Worm (Caenorhabditis elegans) whole organism, young adult: ENCODE results near the gene F26G1.3.
A peak's percentile ranks its signal among the peaks of the same experiment; 100 is the strongest.

Experiments
- B0019.2 ChIP-seq: fragments of 200-800 bp; sonication (Bioruptor generic); conservative IDR thresholded peaks from 2 replicates; pipeline ENCODE4 v1.3.6; 2022; ENCODE audit warnings: missing genetic modification reagents, missing genetic modification characterization, missing compliant biosample characterization
- B0336.3 ChIP-seq: fragments of 200-800 bp; sonication (Bioruptor generic); IDR thresholded peaks from 2 replicates; pipeline ENCODE4 v1.3.6; 2022; ENCODE audit warnings: missing genetic modification characterization, missing compliant biosample characterization
- D2030.7 ChIP-seq: fragments of 200-800 bp; sonication (Bioruptor generic); IDR thresholded peaks from 2 replicates; pipeline ENCODE4 v1.3.6; 2022; ENCODE audit warnings: missing genetic modification reagents, missing genetic modification characterization, missing compliant biosample characterization
- F10E7.11 ChIP-seq: sonication (generic microtip); optimal IDR thresholded peaks from 2 replicates; lab custom pipeline; 2017; ENCODE audit warnings: mild to moderate bottlenecking, missing genetic modification characterization, moderate library complexity, missing compliant biosample characterization
- F23B12.7 ChIP-seq: sonication (generic microtip); optimal IDR thresholded peaks from 2 replicates; lab custom pipeline; 2017; ENCODE audit warnings: missing genetic modification characterization, mild to moderate bottlenecking, missing compliant biosample characterization, antibody characterized with exemption, moderate library complexity; ENCODE audit not compliant: insufficient read depth
- F33H1.4 ChIP-seq: fragments of 200-800 bp; sonication (Bioruptor generic); IDR thresholded peaks from 2 replicates; pipeline ENCODE4 v1.3.6; 2022; ENCODE audit warnings: missing genetic modification reagents, missing genetic modification characterization, missing compliant biosample characterization
- F37B4.10 ChIP-seq: fragments of 200-800 bp; sonication (Bioruptor generic); IDR thresholded peaks from 2 replicates; pipeline ENCODE4 v1.3.6; 2022; ENCODE audit warnings: missing genetic modification characterization, missing compliant biosample characterization
- F39B2.1 ChIP-seq: fragments of 200-800 bp; sonication (Bioruptor generic); IDR thresholded peaks from 2 replicates; pipeline ENCODE4 v1.3.6; 2022; ENCODE audit warnings: missing genetic modification reagents, missing genetic modification characterization, missing compliant biosample characterization
- F52B5.7 ChIP-seq: sonication (generic microtip); optimal IDR thresholded peaks from 2 replicates; lab custom pipeline; 2016; ENCODE audit warnings: mild to moderate bottlenecking, missing genetic modification characterization, missing compliant biosample characterization
- K11D2.4 ChIP-seq: fragments of 200-800 bp; sonication (Bioruptor generic); IDR thresholded peaks from 2 replicates; pipeline ENCODE4 v1.3.6; 2022; ENCODE audit warnings: missing genetic modification reagents, missing genetic modification characterization, missing compliant biosample characterization
- K12H6.12 ChIP-seq: fragments of 200-800 bp; sonication (Bioruptor generic); optimal IDR thresholded peaks from 2 replicates; lab custom pipeline; 2018; ENCODE audit warnings: mild to moderate bottlenecking, missing genetic modification characterization, missing compliant biosample characterization
- Y56A3A.18 ChIP-seq: fragments of 200-800 bp; sonication (Bioruptor generic); IDR thresholded peaks from 2 replicates; pipeline ENCODE4 v1.3.6; 2022; ENCODE audit warnings: missing genetic modification reagents, missing genetic modification characterization, missing compliant biosample characterization
- Y67H2A.10 ChIP-seq: fragments of 200-800 bp; sonication (Bioruptor generic); conservative IDR thresholded peaks from 2 replicates; pipeline ENCODE4 v1.3.6; 2022; ENCODE audit warnings: missing genetic modification reagents, missing genetic modification characterization, missing compliant biosample characterization
- Y95B8A.8 ChIP-seq: fragments of 200-800 bp; sonication (Bioruptor generic); IDR thresholded peaks from 2 replicates; pipeline ENCODE4 v1.3.6; 2022; ENCODE audit warnings: missing genetic modification reagents, missing genetic modification characterization, missing compliant biosample characterization
- ZK185.1 ChIP-seq: sonication (generic microtip); optimal IDR thresholded peaks from 2 replicates; lab custom pipeline; 2016; ENCODE audit warnings: mild to moderate bottlenecking, missing genetic modification characterization, missing compliant biosample characterization; ENCODE audit not compliant: poor library complexity, severe bottlenecking
- ama-1 ChIP-seq, 3 experiments: fragments of 150-350 bp in 1 of 3; sonication (generic microtip) in 2 of 3; optimal IDR thresholded peaks; 2 replicates each; lab custom pipeline; 2014 to 2018; ENCODE audit warnings: missing biosample characterization in 2 of 3, missing genetic modification characterization in 2 of 3, missing genetic modification reagents in 2 of 3
- athp-1 ChIP-seq: sonication (generic microtip); optimal IDR thresholded peaks from 2 replicates; lab custom pipeline; 2017; ENCODE audit warnings: mild to moderate bottlenecking, missing genetic modification characterization, missing compliant biosample characterization
- attf-3 ChIP-seq: fragments of 200-800 bp; sonication (Bioruptor generic); conservative IDR thresholded peaks from 2 replicates; pipeline ENCODE4 v1.3.6; 2022; ENCODE audit warnings: missing genetic modification reagents, missing genetic modification characterization, missing compliant biosample characterization
- attf-5 ChIP-seq: fragments of 200-800 bp; sonication (Bioruptor generic); optimal IDR thresholded peaks from 2 replicates; lab custom pipeline; 2018; ENCODE audit warnings: mild to moderate bottlenecking, missing genetic modification characterization, missing compliant biosample characterization
- cebp-1 ChIP-seq, 2 experiments: fragments of 200-800 bp in 1 of 2; sonication (Bioruptor generic) in 1 of 2; sonication (generic microtip) in 1 of 2; IDR thresholded peaks in 1 of 2; optimal IDR thresholded peaks in 1 of 2; 2 replicates each; pipeline versions ENCODE4 v1.3.6 to Lab custom; 2017 to 2022; ENCODE audit warnings: missing compliant biosample characterization in 2 of 2, missing genetic modification characterization in 2 of 2, mild to moderate bottlenecking in 1 of 2, missing genetic modification reagents in 1 of 2, moderate library complexity in 1 of 2
- chd-7 ChIP-seq: sonication (generic microtip); optimal IDR thresholded peaks from 2 replicates; lab custom pipeline; 2016; ENCODE audit warnings: mild to moderate bottlenecking, missing genetic modification characterization, moderate library complexity, missing compliant biosample characterization
- die-1 ChIP-seq: sonication (generic microtip); optimal IDR thresholded peaks from 2 replicates; lab custom pipeline; 2016; ENCODE audit warnings: missing genotype, mild to moderate bottlenecking, missing genetic modification characterization, missing compliant biosample characterization
- ets-4 ChIP-seq: fragments of 200-800 bp; sonication (Bioruptor generic); optimal IDR thresholded peaks from 2 replicates; lab custom pipeline; 2018; ENCODE audit warnings: mild to moderate bottlenecking, missing genetic modification characterization, missing compliant biosample characterization
- hmg-1.2 ChIP-seq: fragments of 200-800 bp; sonication (Bioruptor generic); IDR thresholded peaks from 2 replicates; pipeline ENCODE4 v1.3.6; 2022; ENCODE audit warnings: missing genetic modification reagents, missing genetic modification characterization, missing compliant biosample characterization
- lin-35 ChIP-seq, 3 experiments: fragments of 150-350 bp in 2 of 3; sonication (generic microtip) in 1 of 3; optimal IDR thresholded peaks; 2 replicates each; lab custom pipeline; 2014 to 2018; ENCODE audit warnings: missing biosample characterization in 3 of 3, missing genetic modification characterization in 3 of 3, missing genetic modification reagents in 3 of 3
- lin-40 ChIP-seq: sonication (generic microtip); optimal IDR thresholded peaks from 2 replicates; lab custom pipeline; 2016; ENCODE audit warnings: missing genetic modification characterization, mild to moderate bottlenecking, missing compliant biosample characterization, missing genotype, missing genetic modification reagents
- lin-54 ChIP-seq: fragments of 200-800 bp; sonication (Bioruptor generic); optimal IDR thresholded peaks from 2 replicates; lab custom pipeline; 2018; ENCODE audit warnings: mild to moderate bottlenecking, missing genetic modification characterization, missing compliant biosample characterization
- lsl-1 ChIP-seq: fragments of 200-800 bp; sonication (Bioruptor generic); optimal IDR thresholded peaks from 2 replicates; lab custom pipeline; 2018; ENCODE audit warnings: mild to moderate bottlenecking, missing genetic modification characterization, moderate library complexity, missing compliant biosample characterization
- madf-6 ChIP-seq: fragments of 200-800 bp; sonication (Bioruptor generic); IDR thresholded peaks from 2 replicates; pipeline ENCODE4 v1.3.6; 2022; ENCODE audit warnings: missing genetic modification reagents, missing genetic modification characterization, missing compliant biosample characterization
- madf-8 ChIP-seq: fragments of 200-800 bp; sonication (Bioruptor generic); conservative IDR thresholded peaks from 2 replicates; pipeline ENCODE4 v1.3.6; 2022; ENCODE audit warnings: missing genetic modification reagents, missing genetic modification characterization, missing compliant biosample characterization
- mcd-1 ChIP-seq: fragments of 200-800 bp; sonication (Bioruptor generic); IDR thresholded peaks from 2 replicates; pipeline ENCODE4 v1.3.6; 2022; ENCODE audit warnings: missing genetic modification reagents, missing genetic modification characterization, missing compliant biosample characterization
- nfya-2 ChIP-seq: fragments of 200-800 bp; sonication (Bioruptor generic); IDR thresholded peaks from 2 replicates; pipeline ENCODE4 v1.3.6; 2022; ENCODE audit warnings: missing genetic modification reagents, missing genetic modification characterization, missing compliant biosample characterization
- nfyb-1 ChIP-seq: fragments of 200-800 bp; sonication (Bioruptor generic); IDR thresholded peaks from 2 replicates; pipeline ENCODE4 v1.3.6; 2022; ENCODE audit warnings: missing genetic modification reagents, missing genetic modification characterization, missing compliant biosample characterization
- nhr-27 ChIP-seq: fragments of 200-800 bp; sonication (Bioruptor generic); optimal IDR thresholded peaks from 2 replicates; lab custom pipeline; 2018; ENCODE audit warnings: mild to moderate bottlenecking, missing genetic modification characterization, moderate library complexity, missing compliant biosample characterization
- nhr-80 ChIP-seq: sonication (generic microtip); optimal IDR thresholded peaks from 2 replicates; lab custom pipeline; 2016; ENCODE audit warnings: missing genetic modification characterization, missing compliant biosample characterization
- pha-4 ChIP-seq: fragments of 150-350 bp; sonication (generic microtip); optimal IDR thresholded peaks from 2 replicates; lab custom pipeline; 2014; ENCODE audit warnings: missing biosample characterization, missing genetic modification reagents, missing genetic modification characterization
- snpc-4 ChIP-seq, 5 experiments: fragments of 150-350 bp in 1 of 5; sonication (generic microtip) in 4 of 5; optimal IDR thresholded peaks; 2 replicates each; lab custom pipeline; 2014 to 2018; ENCODE audit warnings: missing genetic modification characterization in 5 of 5, missing biosample characterization in 3 of 5, antibody characterized with exemption in 2 of 5, mild to moderate bottlenecking in 2 of 5, missing compliant biosample characterization in 2 of 5, missing genotype in 2 of 5, moderate library complexity in 2 of 5, missing genetic modification reagents in 1 of 5
- somi-1 ChIP-seq: fragments of 200-800 bp; sonication (Bioruptor generic); optimal IDR thresholded peaks from 2 replicates; lab custom pipeline; 2018; ENCODE audit warnings: mild to moderate bottlenecking, missing genetic modification characterization, missing compliant biosample characterization
- sptf-2 ChIP-seq: fragments of 200-800 bp; sonication (Bioruptor generic); optimal IDR thresholded peaks from 2 replicates; lab custom pipeline; 2018; ENCODE audit warnings: mild to moderate bottlenecking, missing genetic modification characterization, missing compliant biosample characterization
- ztf-22 ChIP-seq: fragments of 200-800 bp; sonication (Bioruptor generic); optimal IDR thresholded peaks from 2 replicates; lab custom pipeline; 2018; ENCODE audit warnings: mild to moderate bottlenecking, missing genetic modification characterization, moderate library complexity, missing compliant biosample characterization
- ztf-25 ChIP-seq: fragments of 200-800 bp; sonication (Bioruptor generic); IDR thresholded peaks from 2 replicates; pipeline ENCODE4 v1.3.6; 2022; ENCODE audit warnings: missing genetic modification reagents, missing genetic modification characterization, missing compliant biosample characterization
- ztf-26 ChIP-seq: sonication (generic microtip); optimal IDR thresholded peaks from 2 replicates; lab custom pipeline; 2017; ENCODE audit warnings: missing genetic modification characterization, missing compliant biosample characterization
- ztf-6 ChIP-seq: fragments of 200-800 bp; sonication (Bioruptor generic); IDR thresholded peaks from 2 replicates; pipeline ENCODE4 v1.3.6; 2022; ENCODE audit warnings: missing genetic modification reagents, missing genetic modification characterization, missing compliant biosample characterization

F26G1.3 gene

ce11 chrII:4739984-4740462, 18.5 kb upstream of the F26G1.3 start, which contains the start of gene eas-1 (continued):
- TF ChIP-seq F39B2.1 (GFP tag; lab: Robert Waterston, UW) (no peak), athp-1 (tag; lab: Kevin White, UChicago) (peak; percentile 33), K11D2.4 (GFP tag; lab: Robert Waterston, UW) (peak; percentile 64; the same call in 1 of the 2 replicates), B0019.2 (GFP tag; lab: Robert Waterston, UW) (peak; percentile 33; the same call in 1 of the 2 replicates), attf-3 (GFP tag; lab: Robert Waterston, UW) (peak; percentile 51; the same call in 1 of the 2 replicates), nhr-27 (tag; lab: Kevin White, UChicago) (no peak), Y67H2A.10 (GFP tag; lab: Robert Waterston, UW) (peak; percentile 45; the same call in 1 of the 2 replicates), lin-40 (tag; lab: Kevin White, UChicago) (peak; percentile 65), die-1 (tag; lab: Kevin White, UChicago) (no peak), Y56A3A.18 (GFP tag; lab: Robert Waterston, UW) (no peak), attf-5 (GFP tag; lab: Kevin White, UChicago) (peak; percentile 76), somi-1 (GFP tag; lab: Kevin White, UChicago) (peak; percentile 12), lsl-1 (peak; percentile 63), F37B4.10 (GFP tag; lab: Robert Waterston, UW) (no peak), ztf-25 (GFP tag; lab: Robert Waterston, UW) (peak; percentile 76; the same call in 1 of the 2 replicates), F33H1.4 (peak; percentile 67), hmg-1.2 (GFP tag; lab: Robert Waterston, UW) (0 out of 2 replicates have a peak, but pooled peaks have one; percentile 23), snpc-4 (GFP tag; optimal IDR thresholded peaks at IDR 0.05; lab: Kevin White, UChicago) (no peak), snpc-4 (tag; optimal IDR thresholded peaks at IDR 0.05; lab: Kevin White, UChicago) (peak in 2 of 4 experiments; percentile 18 to 22), sptf-2 (peak; percentile 5), lin-35 (GFP tag; optimal IDR thresholded peaks at IDR 0.05; lab: Kevin White, UChicago) (peak in 2 of 3 experiments; percentile 46 to 91), madf-8 (GFP tag; lab: Robert Waterston, UW) (peak; percentile 45), nfyb-1 (GFP tag; lab: Robert Waterston, UW) (no peak), mcd-1 (GFP tag; lab: Robert Waterston, UW) (no peak; the same call in none of the 2 replicates), nfya-2 (GFP tag; lab: Robert Waterston, UW) (no peak), F23B12.7 (peak; percentile 39), ZK185.1 (tag; lab: Kevin White, UChicago) (peak; percentile 84), ztf-26 (no peak), K12H6.12 (peak; percentile 50), D2030.7 (GFP tag; lab: Robert Waterston, UW) (peak; percentile 70)
- TF ChIP-seq, all 124 proteins: peak for 48

ce11 chrII:4741527-4742187, 16.9 kb upstream of the F26G1.3 start, which contains the start of gene acs-11:
Gene acs-11, plus strand, starts transcription at chrII:4742137.
- TF ChIP-seq mcd-1 (GFP tag; lab: Robert Waterston, UW), result no peak
- TF ChIP-seq ztf-22 (GFP tag; lab: Kevin White, UChicago), result no peak
- no peak for TF ChIP-seq Y95B8A.8 (GFP tag; lab: Robert Waterston, UW)
- no peak for TF ChIP-seq F10E7.11 (tag; lab: Kevin White, UChicago)
- no peak for TF ChIP-seq ztf-6 (GFP tag; lab: Robert Waterston, UW)
- no peak for TF ChIP-seq ztf-26
- TF ChIP-seq B0336.3 (GFP tag; lab: Robert Waterston, UW), result no peak
- no peak for TF ChIP-seq attf-5 (GFP tag; lab: Kevin White, UChicago)
- no peak for TF ChIP-seq cebp-1 (GFP tag; IDR thresholded peaks at IDR 0.05; lab: Robert Waterston, UW)
- peak; percentile 0 for TF ChIP-seq cebp-1 (tag; optimal IDR thresholded peaks at IDR 0.05; lab: Kevin White, UChicago)
- no peak for TF ChIP-seq ZK185.1 (tag; lab: Kevin White, UChicago)
- TF ChIP-seq hmg-1.2 (GFP tag; lab: Robert Waterston, UW), result 0 out of 2 replicates have a peak, but pooled peaks have one; percentile 7
- no peak for TF ChIP-seq F52B5.7 (tag; lab: Kevin White, UChicago)
- TF ChIP-seq ama-1 (optimal IDR thresholded peaks at IDR 0.05; lab: Kevin White, UChicago), result peak; percentile 49
- TF ChIP-seq ama-1 (GFP tag; optimal IDR thresholded peaks at IDR 0.05; lab: Kevin White, UChicago), result no peak
- TF ChIP-seq snpc-4 (GFP tag; optimal IDR thresholded peaks at IDR 0.05; lab: Kevin White, UChicago), result no peak
- TF ChIP-seq snpc-4 (tag; optimal IDR thresholded peaks at IDR 0.05; lab: Kevin White, UChicago), result no peak
- peak; percentile 45 for TF ChIP-seq nhr-80 (tag; lab: Kevin White, UChicago)
- TF ChIP-seq lin-54 (GFP tag; lab: Kevin White, UChicago), result no peak
- peak; percentile 20; the same call in 1 of the 2 replicates for TF ChIP-seq madf-6 (GFP tag; lab: Robert Waterston, UW)
- TF ChIP-seq F23B12.7, result no peak
- no peak for TF ChIP-seq ets-4
- no peak for TF ChIP-seq pha-4 (tag; lab: Kevin White, UChicago)
- TF ChIP-seq chd-7 (tag; lab: Kevin White, UChicago), result no peak
